Worm (Caenorhabditis elegans): ENCODE data around the gene F28H7.8.

F28H7.8 gene

DNA sequence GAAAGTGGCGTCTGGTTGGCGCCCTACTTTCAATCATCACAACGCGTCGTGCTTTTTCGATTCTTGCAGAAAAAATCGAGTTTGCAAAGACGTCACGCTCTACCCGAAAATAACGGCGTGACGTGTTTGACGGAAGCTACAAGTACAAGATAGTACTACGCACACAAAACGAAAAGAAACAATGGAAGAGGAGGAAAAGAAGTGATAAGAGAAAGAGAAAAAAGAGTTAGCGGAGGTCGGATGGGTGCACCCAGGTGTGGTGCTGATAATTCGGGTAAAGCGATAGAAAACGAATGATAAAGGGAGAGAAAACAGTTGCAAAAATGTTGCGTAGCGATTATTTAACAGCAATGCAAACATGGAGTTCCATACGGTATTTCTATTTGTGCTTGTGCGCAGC, 32.1 kb upstream of the F28H7.8 start (continued):
- no peak for TF ChIP-seq hlh-30 (tag; optimal IDR thresholded peaks at IDR 0.05; ENCODE audit: insufficient read depth)
- TF ChIP-seq aly-2 (tag; optimal IDR thresholded peaks at IDR 0.05), result no peak
- no peak for TF ChIP-seq T20F7.1 (GFP tag; optimal IDR thresholded peaks at IDR 0.05)
- TF ChIP-seq nhr-25 (tag; optimal IDR thresholded peaks at IDR 0.05; ENCODE audit: borderline replicate concordance, insufficient read depth), result no peak
- no peak for TF ChIP-seq F44E2.7 (GFP tag; IDR thresholded peaks at IDR 0.05)
- TF ChIP-seq Y75B8A.6 (GFP tag; IDR thresholded peaks at IDR 0.05), result no peak
- TF ChIP-seq madf-9 (GFP tag; conservative IDR thresholded peaks at IDR 0.05), result no peak
- TF ChIP-seq unc-62 (GFP tag; optimal IDR thresholded peaks at IDR 0.05 in 1 of 2), result peak in 1 of 2 experiments; percentile 53
- TF ChIP-seq unc-62 (tag; optimal IDR thresholded peaks at IDR 0.05), result no peak
- no peak for TF ChIP-seq lin-13 (GFP tag; optimal IDR thresholded peaks at IDR 0.05)
- TF ChIP-seq hif-1 (tag; optimal IDR thresholded peaks at IDR 0.05), result no peak
- TF ChIP-seq lin-29 (GFP tag; IDR thresholded peaks at IDR 0.05), result no peak
- no peak for TF ChIP-seq dpl-1 (GFP tag; optimal IDR thresholded peaks at IDR 0.05)
- TF ChIP-seq mxl-3 (GFP tag; optimal IDR thresholded peaks at IDR 0.05), result no peak
- no peak for TF ChIP-seq ama-1 (optimal IDR thresholded peaks at IDR 0.05)
- TF ChIP-seq Y48G9A.11 (GFP tag; IDR thresholded peaks at IDR 0.05), result no peak
- TF ChIP-seq pha-4 (GFP tag; IDR thresholded peaks at IDR 0.05), result no peak
- TF ChIP-seq pha-4 (tag; optimal IDR thresholded peaks at IDR 0.05), result no peak
- TF ChIP-seq nhr-10 (tag; optimal IDR thresholded peaks at IDR 0.05), result no peak
- no peak for TF ChIP-seq ceh-62 (tag; optimal IDR thresholded peaks at IDR 0.05)
- TF ChIP-seq arid-1 (GFP tag; conservative IDR thresholded peaks at IDR 0.05), result no peak
- TF ChIP-seq ctbp-1 (GFP tag; IDR thresholded peaks at IDR 0.05), result no peak
- TF ChIP-seq vab-7 (GFP tag; IDR thresholded peaks at IDR 0.05), result no peak
- TF ChIP-seq lin-1 (GFP tag; IDR thresholded peaks at IDR 0.05), result no peak
- no peak for TF ChIP-seq ztf-7 (tag; optimal IDR thresholded peaks at IDR 0.05)
- TF ChIP-seq mdl-1 (tag; optimal IDR thresholded peaks at IDR 0.05), result peak in 1 of 2 experiments; percentile 45
- no peak for TF ChIP-seq lin-38 (GFP tag; IDR thresholded peaks at IDR 0.05)
- TF ChIP-seq nhr-77 (tag; optimal IDR thresholded peaks at IDR 0.05), result peak; percentile 38
- TF ChIP-seq nhr-28 (tag; optimal IDR thresholded peaks at IDR 0.05), result peak; percentile 97
- TF ChIP-seq F10B5.3 (tag; optimal IDR thresholded peaks at IDR 0.05), result no peak
- no peak for TF ChIP-seq ces-1 (GFP tag; optimal IDR thresholded peaks at IDR 0.05)
- peak; percentile 29 for TF ChIP-seq nhr-102 (tag; optimal IDR thresholded peaks at IDR 0.05)
- TF ChIP-seq gei-8 (GFP tag; optimal IDR thresholded peaks at IDR 0.05), result no peak
- TF ChIP-seq lin-15B (tag; optimal IDR thresholded peaks at IDR 0.05), result no peak
- no peak for TF ChIP-seq ceh-28 (tag; optimal IDR thresholded peaks at IDR 0.05)
- no peak for TF ChIP-seq skn-1 (tag; optimal IDR thresholded peaks at IDR 0.05)
- TF ChIP-seq fos-1 (tag; optimal IDR thresholded peaks at IDR 0.05), result no peak
- TF ChIP-seq spr-1 (tag; optimal IDR thresholded peaks at IDR 0.05), result no peak
- no peak for TF ChIP-seq T26A8.4 (GFP tag; IDR thresholded peaks at IDR 0.05)
- no peak for TF ChIP-seq nhr-6 (tag; optimal IDR thresholded peaks at IDR 0.05)
- peak; percentile 76 for TF ChIP-seq nhr-48 (tag; optimal IDR thresholded peaks at IDR 0.05)
- TF ChIP-seq nhr-42 (GFP tag; IDR thresholded peaks at IDR 0.05), result no peak
- TF ChIP-seq hmg-1.1 (GFP tag; IDR thresholded peaks at IDR 0.05), result no peak
- no peak for TF ChIP-seq nhr-76 (tag; optimal IDR thresholded peaks at IDR 0.05)
- no peak for TF ChIP-seq zfp-3 (GFP tag; conservative IDR thresholded peaks at IDR 0.05)
- TF ChIP-seq ztf-11 (tag; optimal IDR thresholded peaks at IDR 0.05), result no peak
- TF ChIP-seq egl-43 (GFP tag; IDR thresholded peaks at IDR 0.05), result no peak
- no peak for TF ChIP-seq nhr-41 (GFP tag; IDR thresholded peaks at IDR 0.05)
- TF ChIP-seq nhr-11 (tag; optimal IDR thresholded peaks at IDR 0.05), result no peak
- TF ChIP-seq D1046.2 (GFP tag; IDR thresholded peaks at IDR 0.05), result no peak
- TF ChIP-seq unc-130 (GFP tag; optimal IDR thresholded peaks at IDR 0.05), result no peak
- TF ChIP-seq dmd-9 (GFP tag; IDR thresholded peaks at IDR 0.05), result no peak
- peak; percentile 76 for TF ChIP-seq pqm-1 (tag; optimal IDR thresholded peaks at IDR 0.05)
- no peak for TF ChIP-seq lin-39 (tag; optimal IDR thresholded peaks at IDR 0.05)
